Worm (Caenorhabditis elegans) whole organism, early embryonic: ENCODE data around the gene R02C2.7.

ENCODE experiments used
- B0310.2 ChIP-seq: sonication (generic microtip); optimal IDR thresholded peaks from 2 replicates; lab custom pipeline; 2016; ENCODE audit warnings: mild to moderate bottlenecking, missing genetic modification characterization, missing compliant biosample characterization
- F13C5.2 ChIP-seq: sonication (generic microtip); optimal IDR thresholded peaks from 2 replicates; lab custom pipeline; 2017; ENCODE audit warnings: mild to moderate bottlenecking, missing genetic modification characterization, inconsistent platforms, missing compliant biosample characterization
- aly-1 ChIP-seq: sonication (generic microtip); optimal IDR thresholded peaks from 2 replicates; lab custom pipeline; 2016; ENCODE audit warnings: missing genetic modification characterization, missing compliant biosample characterization
- ama-1 ChIP-seq: fragments of 150-350 bp; optimal IDR thresholded peaks from 2 replicates; lab custom pipeline; 2014
- ceh-13 ChIP-seq: fragments of 200-800 bp; sonication (Bioruptor generic); optimal IDR thresholded peaks from 2 replicates; lab custom pipeline; 2018; ENCODE audit warnings: mild to moderate bottlenecking, missing genetic modification characterization, missing compliant biosample characterization
- ceh-36 ChIP-seq: sonication (generic microtip); optimal IDR thresholded peaks from 2 replicates; lab custom pipeline; 2016; ENCODE audit warnings: missing genetic modification characterization, inconsistent platforms, missing compliant biosample characterization
- ets-7 ChIP-seq: sonication (generic microtip); optimal IDR thresholded peaks from 2 replicates; lab custom pipeline; 2016; ENCODE audit warnings: missing genotype, missing genetic modification characterization, missing compliant biosample characterization
- flt-1 ChIP-seq: fragments of 200-800 bp; sonication (Bioruptor generic); IDR thresholded peaks from 2 replicates; pipeline ENCODE4 v1.3.6; 2022; ENCODE audit warnings: missing genetic modification characterization, missing compliant biosample characterization
- hmbx-1 ChIP-seq: sonication (generic microtip); optimal IDR thresholded peaks from 2 replicates; lab custom pipeline; 2016; ENCODE audit warnings: mild to moderate bottlenecking, missing genetic modification characterization, missing compliant biosample characterization
- hmg-4 ChIP-seq: fragments of 200-800 bp; sonication (Bioruptor generic); optimal IDR thresholded peaks from 2 replicates; lab custom pipeline; 2018; ENCODE audit warnings: mild to moderate bottlenecking, missing genetic modification characterization, missing compliant biosample characterization
- hnd-1 ChIP-seq: sonication (generic microtip); optimal IDR thresholded peaks from 2 replicates; lab custom pipeline; 2016; ENCODE audit warnings: missing genetic modification characterization, missing compliant biosample characterization
- pes-1 ChIP-seq: fragments of 200-800 bp; sonication (Bioruptor generic); IDR thresholded peaks from 2 replicates; pipeline ENCODE4 v1.3.6; 2022; ENCODE audit warnings: missing genetic modification reagents, missing genetic modification characterization, missing compliant biosample characterization
- scrt-1 ChIP-seq: fragments of 200-800 bp; sonication (Bioruptor generic); IDR thresholded peaks from 2 replicates; pipeline ENCODE4 v1.3.6; 2022; ENCODE audit warnings: missing genetic modification characterization, missing compliant biosample characterization
- sea-1 ChIP-seq: fragments of 200-800 bp; sonication (Bioruptor generic); conservative IDR thresholded peaks from 2 replicates; pipeline ENCODE4 v1.3.6; 2022; ENCODE audit warnings: missing genetic modification characterization, missing compliant biosample characterization
- tbx-11 ChIP-seq: fragments of 200-800 bp; sonication (Bioruptor generic); IDR thresholded peaks from 2 replicates; pipeline ENCODE4 v1.3.6; 2022; ENCODE audit warnings: missing genetic modification characterization, missing compliant biosample characterization
- tbx-37 ChIP-seq: fragments of 200-800 bp; sonication (Bioruptor generic); conservative IDR thresholded peaks from 2 replicates; pipeline ENCODE4 v1.3.6; 2022; ENCODE audit warnings: missing genetic modification reagents, missing genetic modification characterization, missing compliant biosample characterization
- tra-4 ChIP-seq: sonication (generic microtip); optimal IDR thresholded peaks from 2 replicates; lab custom pipeline; 2017; ENCODE audit warnings: missing genetic modification characterization, missing compliant biosample characterization

The R02C2.7 gene

ce11 chrV:242518-242917, at the start of gene R02C2.7:
TSS of gene R02C2.7 (minus strand) at chrV:242618.
- TF ChIP-seq ceh-13 (no peak), ceh-36 (tag; lab: Kevin White, UChicago) (no peak), aly-1 (tag; lab: Kevin White, UChicago) (no peak), tbx-37 (GFP tag; lab: Robert Waterston, UW) (no peak), flt-1 (no peak), hnd-1 (tag; lab: Kevin White, UChicago) (no peak), sea-1 (no peak), F13C5.2 (no peak), hmbx-1 (tag; lab: Kevin White, UChicago) (no peak), tra-4 (tag; lab: Kevin White, UChicago) (no peak), scrt-1 (no peak), pes-1 (no peak), hmg-4 (GFP tag; lab: Kevin White, UChicago) (no peak), ets-7 (tag; lab: Kevin White, UChicago) (no peak)

ce11 chrV:285298-285697, 42.9 kb upstream of the R02C2.7 start:
- TF ChIP-seq ets-7 (tag; lab: Kevin White, UChicago) (no peak), flt-1 (no peak), ceh-36 (tag; lab: Kevin White, UChicago) (no peak), B0310.2 (tag; lab: Kevin White, UChicago) (no peak), ama-1 (lab: Kevin White, UChicago) (no peak), aly-1 (tag; lab: Kevin White, UChicago) (no peak)

- TF ChIP-seq ceh-36 (tag; lab: Kevin White, UChicago) (no peak), aly-1 (tag; lab: Kevin White, UChicago) (no peak), hmbx-1 (tag; lab: Kevin White, UChicago) (no peak)
These were observed 42.4 kb upstream of the R02C2.7 start for ce11 chrV:284808-285207.

ce11 chrV:283953-284352, 41.5 kb upstream of the R02C2.7 start:
- TF ChIP-seq ceh-13 (no peak), pes-1 (no peak), sea-1 (no peak), hmbx-1 (tag; lab: Kevin White, UChicago) (no peak), hnd-1 (tag; lab: Kevin White, UChicago) (no peak), ama-1 (lab: Kevin White, UChicago) (no peak), F13C5.2 (no peak), ceh-36 (tag; lab: Kevin White, UChicago) (no peak), scrt-1 (no peak), aly-1 (tag; lab: Kevin White, UChicago) (no peak), tra-4 (tag; lab: Kevin White, UChicago) (no peak), ets-7 (tag; lab: Kevin White, UChicago) (no peak), B0310.2 (tag; lab: Kevin White, UChicago) (no peak), tbx-11 (GFP tag; lab: Robert Waterston, UW) (no peak), tbx-37 (GFP tag; lab: Robert Waterston, UW) (no peak)

ce11 chrV:281616-282015, 39.2 kb upstream of the R02C2.7 start, which contains the start of gene npr-5:
TSS of gene npr-5 (minus strand) at chrV:281716.
- TF ChIP-seq tbx-11 (GFP tag; lab: Robert Waterston, UW) (no peak), aly-1 (tag; lab: Kevin White, UChicago) (no peak), flt-1 (no peak), ama-1 (lab: Kevin White, UChicago) (no peak), pes-1 (no peak), ets-7 (tag; lab: Kevin White, UChicago) (no peak), hmbx-1 (tag; lab: Kevin White, UChicago) (no peak), sea-1 (no peak)

- no peak for TF ChIP-seq aly-1 (tag; lab: Kevin White, UChicago)
- no peak for TF ChIP-seq hmbx-1 (tag; lab: Kevin White, UChicago)
These were observed 38.7 kb upstream of the R02C2.7 start for ce11 chrV:281111-281510.

ce11 chrV:272837-273236, 30.4 kb upstream of the R02C2.7 start, which contains the start of gene nlp-70:
TSS of gene nlp-70 (minus strand) at chrV:272937.
- TF ChIP-seq hmg-4 (GFP tag; lab: Kevin White, UChicago), result no peak
- TF ChIP-seq tbx-37 (GFP tag; lab: Robert Waterston, UW), result no peak
- TF ChIP-seq B0310.2 (tag; lab: Kevin White, UChicago), result no peak
- TF ChIP-seq aly-1 (tag; lab: Kevin White, UChicago), result no peak
- no peak for TF ChIP-seq F13C5.2
- TF ChIP-seq flt-1, result no peak
- no peak for TF ChIP-seq ets-7 (tag; lab: Kevin White, UChicago)
- TF ChIP-seq hnd-1 (tag; lab: Kevin White, UChicago), result no peak
- no peak for TF ChIP-seq ama-1 (lab: Kevin White, UChicago)
- TF ChIP-seq hmbx-1 (tag; lab: Kevin White, UChicago), result no peak
- no peak for TF ChIP-seq tra-4 (tag; lab: Kevin White, UChicago)
- TF ChIP-seq tbx-11 (GFP tag; lab: Robert Waterston, UW), result no peak

- TF ChIP-seq hmbx-1 (tag; lab: Kevin White, UChicago) (no peak), flt-1 (no peak), ama-1 (lab: Kevin White, UChicago) (no peak), tbx-11 (GFP tag; lab: Robert Waterston, UW) (no peak), tbx-37 (GFP tag; lab: Robert Waterston, UW) (no peak), B0310.2 (tag; lab: Kevin White, UChicago) (no peak), ets-7 (tag; lab: Kevin White, UChicago) (no peak), ceh-36 (tag; lab: Kevin White, UChicago) (no peak), pes-1 (no peak), scrt-1 (no peak), aly-1 (tag; lab: Kevin White, UChicago) (no peak), tra-4 (tag; lab: Kevin White, UChicago) (no peak), hmg-4 (GFP tag; lab: Kevin White, UChicago) (no peak), sea-1 (no peak), F13C5.2 (no peak)
These were observed 25.6 kb upstream of the R02C2.7 start, which contains the start of gene lgc-26 for ce11 chrV:268007-268406. TSS of gene lgc-26 (plus strand) at chrV:268307.
